Fruit fly (Drosophila melanogaster) whole organism, adult: ENCODE data around the gene anox.

ENCODE experiments used
- CG11617 ChIP-seq: fragments of 200-800 bp; sonication (Bioruptor generic); optimal IDR thresholded peaks from 2 replicates; lab custom pipeline; 2017; ENCODE audit warnings: mild to moderate bottlenecking, missing biosample characterization, missing genetic modification reagents, missing genetic modification characterization
- CG12768 ChIP-seq: fragments of 200-800 bp; sonication (Bioruptor generic); optimal IDR thresholded peaks from 2 replicates; lab custom pipeline; 2017; ENCODE audit warnings: missing biosample characterization, missing genetic modification characterization, mild to moderate bottlenecking, moderate library complexity, missing genetic modification reagents
- CG5204 ChIP-seq: fragments of 200-800 bp; sonication (Bioruptor generic); optimal IDR thresholded peaks from 2 replicates; lab custom pipeline; 2016; ENCODE audit warnings: missing biosample characterization, missing genetic modification characterization
- CG7045 ChIP-seq: fragments of 200-800 bp; sonication (Bioruptor generic); optimal IDR thresholded peaks from 2 replicates; lab custom pipeline; 2017; ENCODE audit warnings: missing biosample characterization, mild to moderate bottlenecking, missing genetic modification characterization
- Crg-1 ChIP-seq: fragments of 200-800 bp; sonication (Bioruptor generic); optimal IDR thresholded peaks from 2 replicates; lab custom pipeline; 2016; ENCODE audit warnings: missing biosample characterization, missing genetic modification characterization
- Mnt ChIP-seq: fragments of 200-800 bp; sonication (Bioruptor generic); optimal IDR thresholded peaks from 2 replicates; lab custom pipeline; 2016; ENCODE audit warnings: missing biosample characterization, mild to moderate bottlenecking, missing genetic modification characterization
- bab1 ChIP-seq: fragments of 200-800 bp; sonication (Bioruptor generic); optimal IDR thresholded peaks from 3 replicates; lab custom pipeline; 2019; ENCODE audit warnings: missing biosample characterization, mild to moderate bottlenecking, missing genetic modification characterization, moderate library complexity
- cic ChIP-seq: fragments of 200-800 bp; sonication (Bioruptor generic); optimal IDR thresholded peaks from 2 replicates; lab custom pipeline; 2017; ENCODE audit warnings: missing biosample characterization, mild to moderate bottlenecking, missing genetic modification characterization, moderate library complexity
- kay ChIP-seq: fragments of 200-800 bp; sonication (Bioruptor generic); peaks from one replicate; lab custom pipeline; 2016; ENCODE audit warnings: missing biosample characterization, missing genetic modification characterization, borderline replicate concordance
- pad ChIP-seq: fragments of 200-800 bp; sonication (Bioruptor generic); optimal IDR thresholded peaks from 3 replicates; lab custom pipeline; 2017; ENCODE audit warnings: missing biosample characterization, missing genetic modification characterization, mild to moderate bottlenecking, moderate library complexity, missing genetic modification reagents

- TF ChIP-seq CG5204 (GFP tag; lab: Kevin White, UChicago) = no peak
- TF ChIP-seq CG11617 = peak; percentile 40
- no peak for TF ChIP-seq cic (GFP tag; lab: Kevin White, UChicago)
- no peak for TF ChIP-seq CG12768
- TF ChIP-seq kay (GFP tag; lab: Kevin White, UChicago) = no peak
- TF ChIP-seq Crg-1 (GFP tag; lab: Kevin White, UChicago) = no peak
- TF ChIP-seq pad = peak; percentile 35
- peak; percentile 4 for TF ChIP-seq CG7045 (GFP tag; lab: Kevin White, UChicago)
- peak; percentile 77 for TF ChIP-seq bab1 (GFP tag; lab: Kevin White, UChicago)
- TF ChIP-seq Mnt (GFP tag; lab: Kevin White, UChicago) = peak; percentile 94
Measured at dm6 chrX:21345036-21345500, 26.0 kb upstream of the anox start, which contains the start of gene dod.
